Fruit fly (Drosophila melanogaster) whole organism, prepupa: ENCODE data around the gene CG3473.
A peak's percentile ranks its signal among the peaks of the same experiment; 100 is the strongest.

Source experiments
- Blimp-1 ChIP-seq: fragments of 200-800 bp; sonication (Bioruptor generic); optimal IDR thresholded peaks from 3 replicates; lab custom pipeline; 2017; ENCODE audit warnings: missing biosample characterization, missing genetic modification characterization, mild to moderate bottlenecking, moderate library complexity, missing genetic modification reagents
- CG10631 ChIP-seq: fragments of 200-800 bp; sonication (Bioruptor generic); optimal IDR thresholded peaks from 2 replicates; lab custom pipeline; 2016; ENCODE audit warnings: missing biosample characterization, missing genetic modification characterization
- CG10669 ChIP-seq: fragments of 200-800 bp; sonication (Bioruptor generic); optimal IDR thresholded peaks from 3 replicates; lab custom pipeline; 2018; ENCODE audit warnings: missing biosample characterization, mild to moderate bottlenecking, missing genetic modification characterization, moderate library complexity
- CG11294 ChIP-seq: fragments of 200-800 bp; sonication (Bioruptor generic); IDR thresholded peaks from 2 replicates; pipeline ENCODE4 v1.3.6; 2022; ENCODE audit warnings: missing biosample characterization, missing genetic modification characterization
- CG11762 ChIP-seq: fragments of 200-800 bp; sonication (Bioruptor generic); optimal IDR thresholded peaks from 3 replicates; lab custom pipeline; 2016; ENCODE audit warnings: missing biosample characterization, missing genetic modification characterization; ENCODE audit not compliant: insufficient read depth
- CG11902 ChIP-seq: fragments of 200-800 bp; sonication (Bioruptor generic); optimal IDR thresholded peaks from 3 replicates; lab custom pipeline; 2016; ENCODE audit warnings: missing biosample characterization, missing genetic modification characterization
- CG15336 ChIP-seq: fragments of 200-800 bp; sonication (Bioruptor generic); IDR thresholded peaks from 2 replicates; pipeline ENCODE4 v1.3.6; 2022; ENCODE audit warnings: missing biosample characterization, missing genetic modification characterization
- CG1621 ChIP-seq: fragments of 200-800 bp; sonication (Bioruptor generic); optimal IDR thresholded peaks from 3 replicates; lab custom pipeline; 2018; ENCODE audit warnings: missing biosample characterization, mild to moderate bottlenecking, missing genetic modification characterization
- CG16779 ChIP-seq: fragments of 200-800 bp; sonication (Bioruptor generic); optimal IDR thresholded peaks from 3 replicates; lab custom pipeline; 2017; ENCODE audit warnings: missing biosample characterization, mild to moderate bottlenecking, missing genetic modification characterization
- CG3032 ChIP-seq: fragments of 200-800 bp; optimal IDR thresholded peaks from 2 replicates; lab custom pipeline; 2019; ENCODE audit warnings: missing biosample characterization, mild to moderate bottlenecking, missing genetic modification characterization, moderate library complexity
- CG31627 ChIP-seq: fragments of 200-800 bp; sonication (Bioruptor generic); optimal IDR thresholded peaks from 3 replicates; lab custom pipeline; 2016; ENCODE audit warnings: missing biosample characterization, missing genetic modification characterization
- CG34406 ChIP-seq: fragments of 200-800 bp; sonication (Bioruptor generic); optimal IDR thresholded peaks from 3 replicates; lab custom pipeline; 2016; ENCODE audit warnings: missing biosample characterization, missing genetic modification characterization
- CG4318 ChIP-seq: fragments of 200-800 bp; sonication (Bioruptor generic); optimal IDR thresholded peaks from 3 replicates; lab custom pipeline; 2017; ENCODE audit warnings: missing biosample characterization, mild to moderate bottlenecking, missing genetic modification characterization
- CG6276 ChIP-seq: fragments of 200-800 bp; sonication (Bioruptor generic); optimal IDR thresholded peaks from 2 replicates; lab custom pipeline; 2017; ENCODE audit warnings: missing biosample characterization, mild to moderate bottlenecking, missing genetic modification characterization
- CG6792 ChIP-seq: fragments of 200-800 bp; sonication (Bioruptor generic); optimal IDR thresholded peaks from 3 replicates; lab custom pipeline; 2016; ENCODE audit warnings: missing biosample characterization, missing genetic modification characterization
- CG6854 ChIP-seq: fragments of 200-800 bp; sonication (Bioruptor generic); optimal IDR thresholded peaks from 2 replicates; lab custom pipeline; 2017; ENCODE audit warnings: missing biosample characterization, mild to moderate bottlenecking, missing genetic modification characterization
- CG7368 ChIP-seq: fragments of 200-800 bp; sonication (Bioruptor generic); optimal IDR thresholded peaks from 3 replicates; lab custom pipeline; 2016; ENCODE audit warnings: missing biosample characterization, missing genetic modification characterization
- CG8319 ChIP-seq: fragments of 200-800 bp; sonication (Bioruptor generic); optimal IDR thresholded peaks from 3 replicates; lab custom pipeline; 2016; ENCODE audit warnings: missing biosample characterization, missing genetic modification characterization
- CG9139 ChIP-seq: fragments of 200-800 bp; sonication (Bioruptor generic); optimal IDR thresholded peaks from 3 replicates; lab custom pipeline; 2017; ENCODE audit warnings: missing biosample characterization, mild to moderate bottlenecking, missing genetic modification characterization
- Eip78C ChIP-seq: fragments of 200-800 bp; sonication (Bioruptor generic); peaks from one replicate; lab custom pipeline; 2016; ENCODE audit warnings: missing biosample characterization, missing genetic modification characterization
- Eip93F ChIP-seq: fragments of 200-800 bp; sonication (Bioruptor generic); optimal IDR thresholded peaks from 2 replicates; lab custom pipeline; 2016; ENCODE audit warnings: missing biosample characterization, mild to moderate bottlenecking, missing genetic modification characterization
- Ets21C ChIP-seq: fragments of 200-800 bp; sonication (Bioruptor generic); optimal IDR thresholded peaks from 3 replicates; lab custom pipeline; 2016; ENCODE audit warnings: missing biosample characterization, missing genetic modification characterization
- Ets96B ChIP-seq: fragments of 200-800 bp; optimal IDR thresholded peaks from 2 replicates; lab custom pipeline; 2019; ENCODE audit warnings: missing biosample characterization, mild to moderate bottlenecking, missing genetic modification characterization, moderate library complexity
- Gug ChIP-seq: fragments of 200-800 bp; sonication (Bioruptor generic); IDR thresholded peaks from 2 replicates; pipeline ENCODE4 v1.3.6; 2022; ENCODE audit warnings: missing biosample characterization, missing genetic modification characterization
- Hr38 ChIP-seq: sonication (Bioruptor generic); optimal IDR thresholded peaks from 2 replicates; lab custom pipeline; 2016; ENCODE audit warnings: missing biosample characterization, missing genetic modification characterization
- Hr39 ChIP-seq: fragments of 200-800 bp; sonication (Bioruptor generic); optimal IDR thresholded peaks from 2 replicates; lab custom pipeline; 2016; ENCODE audit warnings: missing biosample characterization, missing genetic modification characterization
- Hr4 ChIP-seq: fragments of 200-800 bp; sonication (Bioruptor generic); optimal IDR thresholded peaks from 3 replicates; lab custom pipeline; 2016; ENCODE audit warnings: missing biosample characterization, missing genetic modification characterization
- Met ChIP-seq: fragments of 200-800 bp; sonication (Bioruptor generic); optimal IDR thresholded peaks from 3 replicates; lab custom pipeline; 2016; ENCODE audit warnings: missing biosample characterization, missing genetic modification characterization
- OdsH ChIP-seq: fragments of 200-800 bp; sonication (Bioruptor generic); optimal IDR thresholded peaks from 3 replicates; lab custom pipeline; 2016; ENCODE audit warnings: missing biosample characterization, missing genetic modification characterization
- Smox ChIP-seq: fragments of 200-800 bp; sonication (Bioruptor generic); optimal IDR thresholded peaks from 3 replicates; lab custom pipeline; 2016; ENCODE audit warnings: missing biosample characterization, missing genetic modification characterization
- Sox102F ChIP-seq: fragments of 200-800 bp; sonication (Bioruptor generic); optimal IDR thresholded peaks from 2 replicates; lab custom pipeline; 2016; ENCODE audit warnings: missing biosample characterization, mild to moderate bottlenecking, missing genetic modification characterization
- Sox14 ChIP-seq: fragments of 200-800 bp; sonication (Bioruptor generic); optimal IDR thresholded peaks from 3 replicates; lab custom pipeline; 2016; ENCODE audit warnings: missing biosample characterization, missing genetic modification characterization
- Sox15 ChIP-seq: fragments of 200-800 bp; sonication (Bioruptor generic); optimal IDR thresholded peaks from 3 replicates; lab custom pipeline; 2016; ENCODE audit warnings: missing biosample characterization, missing genetic modification characterization
- achi ChIP-seq: fragments of 200-800 bp; sonication (Bioruptor generic); optimal IDR thresholded peaks from 3 replicates; lab custom pipeline; 2016; ENCODE audit warnings: missing biosample characterization, missing genetic modification characterization
- acj6 ChIP-seq: fragments of 200-800 bp; sonication (Bioruptor generic); optimal IDR thresholded peaks from 3 replicates; lab custom pipeline; 2016; ENCODE audit warnings: missing biosample characterization, missing genetic modification characterization
- cyc ChIP-seq: fragments of 200-800 bp; sonication (Bioruptor generic); optimal IDR thresholded peaks from 3 replicates; lab custom pipeline; 2016; ENCODE audit warnings: missing biosample characterization, missing genetic modification characterization
- dac ChIP-seq: fragments of 200-800 bp; sonication (Bioruptor generic); optimal IDR thresholded peaks from 2 replicates; lab custom pipeline; 2017; ENCODE audit warnings: missing biosample characterization, mild to moderate bottlenecking, missing genetic modification characterization
- dsx ChIP-seq: fragments of 200-800 bp; optimal IDR thresholded peaks from 3 replicates; lab custom pipeline; 2019; ENCODE audit warnings: missing biosample characterization, mild to moderate bottlenecking, missing genetic modification characterization, moderate library complexity; ENCODE audit not compliant: poor library complexity, severe bottlenecking
- eg ChIP-seq: fragments of 200-800 bp; sonication (Bioruptor generic); IDR thresholded peaks from 3 replicates; pipeline ENCODE4 v1.3.6; 2022; ENCODE audit warnings: missing biosample characterization, missing genetic modification characterization
- esn ChIP-seq: fragments of 200-800 bp; sonication (Bioruptor generic); optimal IDR thresholded peaks from 2 replicates; lab custom pipeline; 2016; ENCODE audit warnings: missing biosample characterization, mild to moderate bottlenecking, missing genetic modification characterization, moderate library complexity
- fd59A ChIP-seq: fragments of 200-800 bp; sonication (Bioruptor generic); optimal IDR thresholded peaks from 2 replicates; lab custom pipeline; 2017; ENCODE audit warnings: missing biosample characterization, mild to moderate bottlenecking, missing genetic modification characterization, missing genetic modification reagents
- fd85E ChIP-seq: fragments of 200-800 bp; sonication (Bioruptor generic); optimal IDR thresholded peaks from 3 replicates; lab custom pipeline; 2016; ENCODE audit warnings: missing biosample characterization, missing genetic modification characterization
- fkh ChIP-seq: fragments of 200-800 bp; sonication (Bioruptor generic); optimal IDR thresholded peaks from 3 replicates; lab custom pipeline; 2017; ENCODE audit warnings: missing biosample characterization, mild to moderate bottlenecking, missing genetic modification characterization, moderate library complexity
- lz ChIP-seq: fragments of 200-800 bp; sonication (Bioruptor generic); optimal IDR thresholded peaks from 3 replicates; lab custom pipeline; 2016; ENCODE audit warnings: missing biosample characterization, missing genetic modification characterization
- net ChIP-seq: fragments of 200-800 bp; sonication (Bioruptor generic); optimal IDR thresholded peaks from 3 replicates; lab custom pipeline; 2016; ENCODE audit warnings: missing biosample characterization, missing genetic modification characterization
- pdm3 ChIP-seq: fragments of 200-800 bp; sonication (Bioruptor generic); optimal IDR thresholded peaks from 3 replicates; lab custom pipeline; 2016; ENCODE audit warnings: missing biosample characterization, missing genetic modification characterization
- salr ChIP-seq, 2 experiments: fragments of 200-800 bp; sonication (Bioruptor generic); optimal IDR thresholded peaks; 3 replicates each; lab custom pipeline; 2016 to 2018; ENCODE audit warnings: missing biosample characterization in 2 of 2, missing genetic modification characterization in 2 of 2, mild to moderate bottlenecking in 1 of 2
- spab ChIP-seq: fragments of 200-800 bp; sonication (Bioruptor generic); optimal IDR thresholded peaks from 2 replicates; lab custom pipeline; 2017; ENCODE audit warnings: missing biosample characterization, mild to moderate bottlenecking, missing genetic modification characterization, missing genetic modification reagents
- svp ChIP-seq: fragments of 200-800 bp; sonication (Bioruptor generic); peaks from one replicate; lab custom pipeline; 2016; ENCODE audit warnings: missing biosample characterization, missing genetic modification characterization
- topi ChIP-seq: fragments of 200-800 bp; sonication (Bioruptor generic); optimal IDR thresholded peaks from 3 replicates; lab custom pipeline; 2016; ENCODE audit warnings: missing biosample characterization, missing genetic modification characterization
- vri ChIP-seq: fragments of 200-800 bp; sonication (Bioruptor generic); optimal IDR thresholded peaks from 3 replicates; lab custom pipeline; 2016; ENCODE audit warnings: missing biosample characterization, mild to moderate bottlenecking, missing genetic modification characterization

Gene CG3473

dm6 chr2L:14552141-14552748, 11.3 kb downstream of the CG3473 start:
- TF ChIP-seq fd59A (GFP tag; lab: Kevin White, UChicago) (peak; percentile 87), topi (GFP tag; lab: Kevin White, UChicago) (peak; percentile 95), Hr38 (GFP tag; lab: Kevin White, UChicago) (no peak), acj6 (peak; percentile 91), Met (GFP tag; lab: Kevin White, UChicago) (peak; percentile 95), CG11902 (GFP tag; lab: Kevin White, UChicago) (peak; percentile 82), CG4318 (GFP tag; lab: Kevin White, UChicago) (peak; percentile 51), svp (GFP tag; lab: Kevin White, UChicago) (peak; percentile 97), OdsH (GFP tag; lab: Kevin White, UChicago) (peak; percentile 88), CG9139 (GFP tag; lab: Kevin White, UChicago) (peak; percentile 82), net (peak; percentile 85), Smox (GFP tag; lab: Kevin White, UChicago) (peak; percentile 92), Gug (GFP tag; lab: Robert Waterston, UW) (peak; percentile 59), Sox15 (peak; percentile 81), CG7368 (GFP tag; lab: Kevin White, UChicago) (peak; percentile 83), CG15336 (peak; percentile 63), CG6792 (GFP tag; lab: Kevin White, UChicago) (peak; percentile 93), pdm3 (GFP tag; lab: Kevin White, UChicago) (peak; percentile 92), CG1621 (tag; lab: Kevin White, UChicago) (peak; percentile 92), Hr4 (GFP tag; lab: Kevin White, UChicago) (peak; percentile 77), Blimp-1 (GFP tag; lab: Kevin White, UChicago) (peak; percentile 81), CG11294 (GFP tag; lab: Robert Waterston, UW) (peak; percentile 48), CG3032 (peak; percentile 92), eg (GFP tag; lab: Robert Waterston, UW) (peak; percentile 82), CG34406 (peak; percentile 92), salr (GFP tag; optimal IDR thresholded peaks at IDR 0.05; lab: Kevin White, UChicago) (peak; percentile 74 to 85), Hr39 (peak; percentile 95), dsx (peak; percentile 90), CG6854 (peak; percentile 65), CG31627 (peak; percentile 93), vri (peak; percentile 94), spab (GFP tag; lab: Kevin White, UChicago) (peak; percentile 90), Sox14 (GFP tag; lab: Kevin White, UChicago) (peak; percentile 93), esn (GFP tag; lab: Kevin White, UChicago) (peak; percentile 95), Eip93F (peak; percentile 82), cyc (GFP tag; lab: Kevin White, UChicago) (peak; percentile 94), CG8319 (GFP tag; lab: Kevin White, UChicago) (peak; percentile 84), CG11762 (GFP tag; lab: Kevin White, UChicago) (peak; percentile 85), Ets96B (tag; lab: Kevin White, UChicago) (peak; percentile 92), fd85E (GFP tag; lab: Kevin White, UChicago) (peak; percentile 61), Sox102F (GFP tag; lab: Kevin White, UChicago) (peak; percentile 95), lz (GFP tag; lab: Kevin White, UChicago) (peak; percentile 93), CG10669 (GFP tag; lab: Kevin White, UChicago) (peak; percentile 94), fkh (no peak), CG10631 (peak; percentile 89), Eip78C (peak; percentile 98), CG6276 (GFP tag; lab: Kevin White, UChicago) (peak; percentile 64), CG16779 (tag; lab: Kevin White, UChicago) (peak; percentile 57), Ets21C (GFP tag; lab: Kevin White, UChicago) (peak; percentile 86), dac (no peak), achi (GFP tag; lab: Kevin White, UChicago) (peak; percentile 91)
